Worm (Caenorhabditis elegans): ENCODE results near the gene msp-38.

- TF ChIP-seq ztf-23 (GFP tag; IDR thresholded peaks at IDR 0.05) (no peak), T22C8.4 (GFP tag; IDR thresholded peaks at IDR 0.05) (no peak)
Observed at ce11 chrIV:10137804-10138203, 5.7 kb downstream of the msp-38 start, which contains the start of gene K08F4.12.

Data from whole organism, midembryonic.